Fruit fly (Drosophila melanogaster): ENCODE measurements around the gene rst.

rst gene

DNA sequence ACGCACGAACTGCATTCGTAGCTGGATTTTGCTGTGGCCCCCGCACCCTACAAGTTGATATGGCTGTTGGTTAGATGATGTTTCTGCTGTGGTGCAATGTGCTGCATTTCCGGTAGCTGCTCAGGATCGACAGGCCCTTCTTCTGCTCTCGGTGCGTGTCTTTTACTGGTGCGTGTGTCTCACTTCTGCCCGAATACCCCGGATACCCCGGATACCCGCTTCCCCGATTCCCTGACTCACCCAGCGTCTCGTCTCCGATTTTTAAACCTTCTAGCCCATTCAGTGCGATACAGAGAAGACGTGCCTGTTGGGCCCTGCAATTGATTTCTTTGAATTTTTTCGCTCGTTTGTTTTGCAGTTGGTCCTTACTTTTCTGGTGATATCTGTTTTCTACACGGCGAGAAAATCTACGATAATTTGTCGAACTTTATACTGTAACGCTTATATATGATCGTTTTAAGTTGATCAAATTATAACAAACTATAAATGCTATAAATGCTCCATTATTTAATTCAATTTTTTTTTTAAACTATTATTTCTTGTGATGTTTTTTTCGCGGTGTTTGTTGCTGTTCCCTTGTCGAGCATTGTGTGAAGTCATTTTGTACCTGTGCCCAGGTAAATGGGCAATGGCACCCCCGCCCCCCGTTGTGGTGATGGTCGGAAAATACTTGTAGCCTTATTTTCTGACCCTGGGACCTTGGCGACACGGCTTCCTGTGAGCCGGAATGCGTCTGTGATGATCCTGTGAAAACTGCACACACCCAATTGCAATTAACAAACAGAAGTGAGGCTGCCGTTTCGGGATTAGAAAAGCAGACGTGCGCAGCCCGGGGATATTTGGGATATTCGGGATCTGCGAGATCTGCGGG lies 11.5 kb upstream of the rst start (continued):
- TF ChIP-seq Elba2 (GFP tag; optimal IDR thresholded peaks at IDR 0.05) (peak; percentile 89), nmo (GFP tag; optimal IDR thresholded peaks at IDR 0.05) (peak; percentile 67), CG7271 (tag; optimal IDR thresholded peaks at IDR 0.05) (peak; percentile 97), CG30020 (tag; optimal IDR thresholded peaks at IDR 0.05) (no peak), pros (GFP tag; optimal IDR thresholded peaks at IDR 0.05) (peak; percentile 13), CkIIα-i1 (GFP tag; IDR thresholded peaks at IDR 0.05) (no peak), CG2129 (GFP tag; IDR thresholded peaks at IDR 0.05; ENCODE audit: partially characterized antibody) (no peak), usp (GFP tag; optimal IDR thresholded peaks at IDR 0.05) (no peak), Trl (optimal IDR thresholded peaks at IDR 0.05) (no peak), Trl (GFP tag; optimal IDR thresholded peaks at IDR 0.05) (peak; percentile 61), her (GFP tag; optimal IDR thresholded peaks at IDR 0.05) (no peak), Ravus (GFP tag; IDR thresholded peaks at IDR 0.05) (no peak), Usf (GFP tag; optimal IDR thresholded peaks at IDR 0.05) (peak; percentile 56), abd-A (tag; optimal IDR thresholded peaks at IDR 0.05) (no peak), Hmx (GFP tag; optimal IDR thresholded peaks at IDR 0.05) (no peak), CG4707 (GFP tag; optimal IDR thresholded peaks at IDR 0.05) (no peak), Sry-β (GFP tag; optimal IDR thresholded peaks at IDR 0.05) (no peak), gem (tag; optimal IDR thresholded peaks at IDR 0.05) (peak; percentile 79), grau (tag; optimal IDR thresholded peaks at IDR 0.05) (peak; percentile 40), br (optimal IDR thresholded peaks at IDR 0.05) (no peak), CG16813 (GFP tag; IDR thresholded peaks at IDR 0.05; ENCODE audit: partially characterized antibody) (no peak), CG12219 (GFP tag; optimal IDR thresholded peaks at IDR 0.05) (no peak), Dfd (GFP tag; optimal IDR thresholded peaks at IDR 0.05) (no peak), CG12155 (GFP tag; optimal IDR thresholded peaks at IDR 0.05) (peak; percentile 20), Stat92E (GFP tag; optimal IDR thresholded peaks at IDR 0.05) (peak in 1 of 3 experiments; percentile 49), NK7.1 (GFP tag; optimal IDR thresholded peaks at IDR 0.05) (no peak), ken (GFP tag; IDR thresholded peaks at IDR 0.05) (no peak), CG17802 (tag; optimal IDR thresholded peaks at IDR 0.05) (no peak), Atf6 (GFP tag; IDR thresholded peaks at IDR 0.05) (no peak), tio (GFP tag; optimal IDR thresholded peaks at IDR 0.05) (no peak), Hr78 (GFP tag; optimal IDR thresholded peaks at IDR 0.05) (no peak), ems (GFP tag; optimal IDR thresholded peaks at IDR 0.05) (no peak), CG3838 (GFP tag; optimal IDR thresholded peaks at IDR 0.05) (no peak), CG7745 (tag; optimal IDR thresholded peaks at IDR 0.05) (peak; percentile 50), lbe (GFP tag; optimal IDR thresholded peaks at IDR 0.05) (peak; percentile 68), HLHmδ (GFP tag; optimal IDR thresholded peaks at IDR 0.05) (no peak), CG5180 (GFP tag; optimal IDR thresholded peaks at IDR 0.05) (no peak), CG8359 (GFP tag; optimal IDR thresholded peaks at IDR 0.05; ENCODE audit: borderline replicate concordance) (peak; percentile 49), CG32532 (GFP tag; IDR thresholded peaks at IDR 0.05) (no peak), CG7556 (GFP tag; optimal IDR thresholded peaks at IDR 0.05) (peak; percentile 49), CG14710 (tag; optimal IDR thresholded peaks at IDR 0.05) (peak; percentile 80), CG11247 (GFP tag; IDR thresholded peaks at IDR 0.05) (no peak), prd (optimal IDR thresholded peaks at IDR 0.05) (no peak), prd (GFP tag; IDR thresholded peaks at IDR 0.05) (peak; percentile 94), gro (GFP tag; optimal IDR thresholded peaks at IDR 0.05) (no peak), eve (GFP tag; optimal IDR thresholded peaks at IDR 0.05) (peak in 1 of 2 experiments; percentile 87), Med (GFP tag) (peak; percentile 7), Ets65A (GFP tag) (peak; percentile 90), Six4 (GFP tag; optimal IDR thresholded peaks at IDR 0.05) (peak; percentile 2), CG12744 (GFP tag; optimal IDR thresholded peaks at IDR 0.05) (peak; percentile 37)

Data from whole organism, embryonic.